Worm (Caenorhabditis elegans) whole organism, young adult: Measurements from ENCODE around the gene srd-31.

Experiments used
- F10E7.11 ChIP-seq: sonication (generic microtip); optimal IDR thresholded peaks from 2 replicates; lab custom pipeline; 2017; ENCODE audit warnings: mild to moderate bottlenecking, missing genetic modification characterization, moderate library complexity, missing compliant biosample characterization
- F33H1.4 ChIP-seq: fragments of 200-800 bp; sonication (Bioruptor generic); IDR thresholded peaks from 2 replicates; pipeline ENCODE4 v1.3.6; 2022; ENCODE audit warnings: missing genetic modification reagents, missing genetic modification characterization, missing compliant biosample characterization
- F57A8.1 ChIP-seq: fragments of 200-800 bp; sonication (Bioruptor generic); optimal IDR thresholded peaks from 2 replicates; lab custom pipeline; 2018; ENCODE audit warnings: mild to moderate bottlenecking, missing genetic modification characterization, moderate library complexity, missing compliant biosample characterization
- Y53F4B.3 ChIP-seq: fragments of 200-800 bp; sonication (Bioruptor generic); IDR thresholded peaks from 2 replicates; pipeline ENCODE4 v1.3.6; 2022; ENCODE audit warnings: missing genetic modification reagents, missing genetic modification characterization, missing compliant biosample characterization
- Y79H2A.3 ChIP-seq: fragments of 200-800 bp; sonication (Bioruptor generic); conservative IDR thresholded peaks from 2 replicates; pipeline ENCODE4 v1.3.6; 2022; ENCODE audit warnings: missing genetic modification reagents, missing genetic modification characterization, missing compliant biosample characterization
- atf-7 ChIP-seq: sonication (generic microtip); optimal IDR thresholded peaks from 2 replicates; lab custom pipeline; 2017; ENCODE audit warnings: mild to moderate bottlenecking, missing genetic modification characterization, missing compliant biosample characterization
- attf-5 ChIP-seq: fragments of 200-800 bp; sonication (Bioruptor generic); optimal IDR thresholded peaks from 2 replicates; lab custom pipeline; 2018; ENCODE audit warnings: mild to moderate bottlenecking, missing genetic modification characterization, missing compliant biosample characterization
- ceh-100 ChIP-seq: fragments of 200-800 bp; sonication (Bioruptor generic); IDR thresholded peaks from 2 replicates; pipeline ENCODE4 v1.3.6; 2022; ENCODE audit warnings: missing genetic modification reagents, missing genetic modification characterization, missing compliant biosample characterization
- ceh-91 ChIP-seq: fragments of 200-800 bp; sonication (Bioruptor generic); IDR thresholded peaks from 2 replicates; pipeline ENCODE4 v1.3.6; 2022; ENCODE audit warnings: missing genetic modification reagents, missing genetic modification characterization, missing compliant biosample characterization
- chd-7 ChIP-seq: sonication (generic microtip); optimal IDR thresholded peaks from 2 replicates; lab custom pipeline; 2016; ENCODE audit warnings: mild to moderate bottlenecking, missing genetic modification characterization, moderate library complexity, missing compliant biosample characterization
- dox-1 ChIP-seq: fragments of 200-800 bp; sonication (Bioruptor generic); IDR thresholded peaks from 2 replicates; pipeline ENCODE4 v1.3.6; 2022; ENCODE audit warnings: missing genetic modification reagents, missing genetic modification characterization, missing compliant biosample characterization
- dpl-1 ChIP-seq: fragments of 150-350 bp; optimal IDR thresholded peaks from 2 replicates; lab custom pipeline; 2014; ENCODE audit warnings: missing biosample characterization, missing genetic modification reagents, missing genetic modification characterization
- efl-1 ChIP-seq: fragments of 150-350 bp; optimal IDR thresholded peaks from 2 replicates; lab custom pipeline; 2014; ENCODE audit warnings: missing biosample characterization, missing genetic modification reagents, missing genetic modification characterization
- egl-44 ChIP-seq: fragments of 200-800 bp; sonication (Bioruptor generic); IDR thresholded peaks from 2 replicates; pipeline ENCODE4 v1.3.6; 2022; ENCODE audit warnings: missing genetic modification reagents, missing genetic modification characterization, missing compliant biosample characterization
- ets-4 ChIP-seq: fragments of 200-800 bp; sonication (Bioruptor generic); optimal IDR thresholded peaks from 2 replicates; lab custom pipeline; 2018; ENCODE audit warnings: mild to moderate bottlenecking, missing genetic modification characterization, missing compliant biosample characterization
- hlh-26 ChIP-seq: fragments of 200-800 bp; sonication (Bioruptor generic); conservative IDR thresholded peaks from 2 replicates; pipeline ENCODE4 v1.3.6; 2022; ENCODE audit warnings: missing genetic modification reagents, missing genetic modification characterization, missing compliant biosample characterization
- hrde-1 ChIP-seq: sonication (generic microtip); optimal IDR thresholded peaks from 2 replicates; lab custom pipeline; 2016; ENCODE audit warnings: missing genetic modification characterization, mild to moderate bottlenecking, missing compliant biosample characterization, moderate library complexity, missing genotype, missing genetic modification reagents, borderline replicate concordance
- let-607 ChIP-seq, 2 experiments: fragments of 200-800 bp in 1 of 2; sonication (Bioruptor generic) in 1 of 2; sonication (generic microtip) in 1 of 2; optimal IDR thresholded peaks; 2 replicates each; lab custom pipeline; 2016 to 2018; ENCODE audit warnings: mild to moderate bottlenecking in 2 of 2, missing compliant biosample characterization in 2 of 2, missing genetic modification characterization in 2 of 2, moderate library complexity in 2 of 2, missing genotype in 1 of 2
- lin-35 ChIP-seq, 3 experiments: fragments of 150-350 bp in 2 of 3; sonication (generic microtip) in 1 of 3; optimal IDR thresholded peaks; 2 replicates each; lab custom pipeline; 2014 to 2018; ENCODE audit warnings: missing biosample characterization in 3 of 3, missing genetic modification characterization in 3 of 3, missing genetic modification reagents in 3 of 3
- lin-40 ChIP-seq: sonication (generic microtip); optimal IDR thresholded peaks from 2 replicates; lab custom pipeline; 2016; ENCODE audit warnings: missing genetic modification characterization, mild to moderate bottlenecking, missing compliant biosample characterization, missing genotype, missing genetic modification reagents
- lsl-1 ChIP-seq: fragments of 200-800 bp; sonication (Bioruptor generic); optimal IDR thresholded peaks from 2 replicates; lab custom pipeline; 2018; ENCODE audit warnings: mild to moderate bottlenecking, missing genetic modification characterization, moderate library complexity, missing compliant biosample characterization
- lsy-27 ChIP-seq: sonication (generic microtip); optimal IDR thresholded peaks from 2 replicates; lab custom pipeline; 2017; ENCODE audit warnings: missing genetic modification characterization, mild to moderate bottlenecking, missing compliant biosample characterization, antibody characterized with exemption, missing genotype, borderline replicate concordance; ENCODE audit not compliant: insufficient read depth
- madf-6 ChIP-seq: fragments of 200-800 bp; sonication (Bioruptor generic); IDR thresholded peaks from 2 replicates; pipeline ENCODE4 v1.3.6; 2022; ENCODE audit warnings: missing genetic modification reagents, missing genetic modification characterization, missing compliant biosample characterization
- madf-8 ChIP-seq: fragments of 200-800 bp; sonication (Bioruptor generic); conservative IDR thresholded peaks from 2 replicates; pipeline ENCODE4 v1.3.6; 2022; ENCODE audit warnings: missing genetic modification reagents, missing genetic modification characterization, missing compliant biosample characterization
- mel-28 ChIP-seq: sonication (generic microtip); optimal IDR thresholded peaks from 2 replicates; lab custom pipeline; 2016; ENCODE audit warnings: borderline replicate concordance, mild to moderate bottlenecking, missing genetic modification characterization, missing compliant biosample characterization
- mxl-1 ChIP-seq: sonication (generic microtip); optimal IDR thresholded peaks from 2 replicates; lab custom pipeline; 2016; ENCODE audit warnings: missing genetic modification characterization, missing compliant biosample characterization
- nfya-2 ChIP-seq: fragments of 200-800 bp; sonication (Bioruptor generic); IDR thresholded peaks from 2 replicates; pipeline ENCODE4 v1.3.6; 2022; ENCODE audit warnings: missing genetic modification reagents, missing genetic modification characterization, missing compliant biosample characterization
- sptf-2 ChIP-seq: fragments of 200-800 bp; sonication (Bioruptor generic); optimal IDR thresholded peaks from 2 replicates; lab custom pipeline; 2018; ENCODE audit warnings: mild to moderate bottlenecking, missing genetic modification characterization, missing compliant biosample characterization
- unc-130 ChIP-seq: sonication (generic microtip); optimal IDR thresholded peaks from 2 replicates; lab custom pipeline; 2016; ENCODE audit warnings: missing genetic modification reagents, missing genetic modification characterization, missing compliant biosample characterization
- unc-62 ChIP-seq: fragments of 150-350 bp; optimal IDR thresholded peaks from 2 replicates; lab custom pipeline; 2014; ENCODE audit warnings: missing biosample characterization, missing genetic modification reagents, missing genetic modification characterization
- xnd-1 ChIP-seq: sonication (generic microtip); optimal IDR thresholded peaks from 2 replicates; lab custom pipeline; 2016; ENCODE audit warnings: missing genotype, missing genetic modification reagents, missing genetic modification characterization, missing compliant biosample characterization
- zfh-2 ChIP-seq: fragments of 200-800 bp; sonication (Bioruptor generic); conservative IDR thresholded peaks from 2 replicates; pipeline ENCODE4 v1.3.6; 2022; ENCODE audit warnings: missing genetic modification reagents, missing genetic modification characterization, missing compliant biosample characterization
- ztf-22 ChIP-seq: fragments of 200-800 bp; sonication (Bioruptor generic); optimal IDR thresholded peaks from 2 replicates; lab custom pipeline; 2018; ENCODE audit warnings: mild to moderate bottlenecking, missing genetic modification characterization, moderate library complexity, missing compliant biosample characterization
- ztf-25 ChIP-seq: fragments of 200-800 bp; sonication (Bioruptor generic); IDR thresholded peaks from 2 replicates; pipeline ENCODE4 v1.3.6; 2022; ENCODE audit warnings: missing genetic modification reagents, missing genetic modification characterization, missing compliant biosample characterization

The srd-31 gene

ce11 chrV:7626550-7626949, 8.0 kb downstream of the srd-31 start, which contains the start of gene F07C4.6:
F07C4.6 (plus strand) TSS chrV:7626850.
- TF ChIP-seq lin-35 (GFP tag; optimal IDR thresholded peaks at IDR 0.05; lab: Kevin White, UChicago): no peak
- no peak for TF ChIP-seq hrde-1 (tag; lab: Kevin White, UChicago)
- no peak for TF ChIP-seq ztf-25 (GFP tag; lab: Robert Waterston, UW)
- no peak for TF ChIP-seq lin-40 (tag; lab: Kevin White, UChicago)
- TF ChIP-seq ceh-91 (GFP tag; lab: Robert Waterston, UW): no peak
- TF ChIP-seq zfh-2: no peak
- TF ChIP-seq unc-62: no peak
- TF ChIP-seq efl-1 (GFP tag; lab: Kevin White, UChicago): no peak

ce11 chrV:7624652-7625051, 9.9 kb downstream of the srd-31 start, which contains the start of gene grsp-4:
grsp-4 (plus strand) TSS chrV:7624952.
- TF ChIP-seq lsy-27 (tag; lab: Kevin White, UChicago): no peak

- TF ChIP-seq egl-44 (GFP tag; lab: Robert Waterston, UW): no peak
- TF ChIP-seq ets-4 (GFP tag; lab: Kevin White, UChicago): no peak
- TF ChIP-seq unc-130: no peak
- no peak for TF ChIP-seq chd-7
- no peak for TF ChIP-seq Y79H2A.3 (GFP tag; lab: Robert Waterston, UW)
Measured at ce11 chrV:7624152-7624551, 10.4 kb downstream of the srd-31 start, which contains the start of gene C50E3.13. C50E3.13 (minus strand) TSS chrV:7624252.

ce11 chrV:7622011-7622465, 12.5 kb downstream of the srd-31 start, which contains the start of gene C50E3.12:
C50E3.12 (minus strand) TSS chrV:7622061.
- no peak for TF ChIP-seq atf-7 (tag; lab: Kevin White, UChicago)
- TF ChIP-seq F57A8.1 (GFP tag; lab: Kevin White, UChicago): no peak
- TF ChIP-seq lsl-1 (GFP tag; lab: Kevin White, UChicago): peak; percentile 5
- TF ChIP-seq let-607 (tag; optimal IDR thresholded peaks at IDR 0.05; lab: Kevin White, UChicago): no peak
- peak; percentile 79 for TF ChIP-seq efl-1 (GFP tag; lab: Kevin White, UChicago)
- TF ChIP-seq F33H1.4 (GFP tag; lab: Robert Waterston, UW): 0 out of 2 replicates have a peak, but pooled peaks have one; percentile 11
- no peak for TF ChIP-seq hlh-26 (GFP tag; lab: Robert Waterston, UW)
- peak; percentile 45 for TF ChIP-seq dpl-1 (GFP tag; lab: Kevin White, UChicago)
- no peak for TF ChIP-seq ztf-22 (GFP tag; lab: Kevin White, UChicago)
- TF ChIP-seq madf-8: peak; percentile 75
- no peak for TF ChIP-seq ceh-100
- no peak for TF ChIP-seq attf-5 (GFP tag; lab: Kevin White, UChicago)
- TF ChIP-seq xnd-1: peak; percentile 30
- TF ChIP-seq dox-1 (GFP tag; lab: Robert Waterston, UW): no peak
- TF ChIP-seq F10E7.11 (tag; lab: Kevin White, UChicago): no peak
- TF ChIP-seq mel-28 (tag; lab: Kevin White, UChicago): no peak
- no peak for TF ChIP-seq mxl-1
- peak; percentile 89 for TF ChIP-seq madf-6 (GFP tag; lab: Robert Waterston, UW)

- TF ChIP-seq nfya-2 (GFP tag; lab: Robert Waterston, UW) (no peak), Y53F4B.3 (GFP tag; lab: Robert Waterston, UW) (no peak), sptf-2 (GFP tag; lab: Kevin White, UChicago) (no peak)
Measured at ce11 chrV:7618114-7618513, 16.4 kb downstream of the srd-31 start, which contains the start of gene C50E3.15. C50E3.15 (plus strand) TSS chrV:7618414.
